Fruit fly (Drosophila melanogaster): Measurements from ENCODE around the gene sphe.

The sphe gene

dm6 chrX:16670691-16671481, 30.9 kb downstream of the sphe start:
- TF ChIP-seq CG15710 (tag; optimal IDR thresholded peaks at IDR 0.05) (no peak), D1 (tag; optimal IDR thresholded peaks at IDR 0.05) (no peak), CG34367 (tag; optimal IDR thresholded peaks at IDR 0.05) (no peak), CG14655 (GFP tag; optimal IDR thresholded peaks at IDR 0.05) (peak; percentile 7), CG13204 (GFP tag; optimal IDR thresholded peaks at IDR 0.05) (peak; percentile 75), CG4496 (GFP tag; IDR thresholded peaks at IDR 0.05) (peak; percentile 49; the same call in 1 of the 3 replicates)

dm6 chrX:16670262-16670661, 31.5 kb downstream of the sphe start:
- TF ChIP-seq D1 (tag; optimal IDR thresholded peaks at IDR 0.05) (no peak), CG8301 (tag; optimal IDR thresholded peaks at IDR 0.05) (no peak), fd96Ca (GFP tag; IDR thresholded peaks at IDR 0.05) (no peak), CG12605 (GFP tag; IDR thresholded peaks at IDR 0.05) (no peak), gl (tag; optimal IDR thresholded peaks at IDR 0.05) (no peak), Pif1A (GFP tag; optimal IDR thresholded peaks at IDR 0.05) (peak; percentile 5)

- TF ChIP-seq CG8159 (tag; optimal IDR thresholded peaks at IDR 0.05) (no peak), CG4496 (GFP tag; IDR thresholded peaks at IDR 0.05) (0 out of 3 replicates have a peak, but pooled peaks have one; percentile 49)
Measured at dm6 chrX:16669849-16670248, 31.9 kb downstream of the sphe start.

- no peak for TF ChIP-seq rn (GFP tag; IDR thresholded peaks at IDR 0.05)
- TF ChIP-seq EcR (GFP tag; optimal IDR thresholded peaks at IDR 0.05): no peak
- no peak for TF ChIP-seq CG9948 (tag; optimal IDR thresholded peaks at IDR 0.05)
- no peak for TF ChIP-seq CG12605 (GFP tag; IDR thresholded peaks at IDR 0.05)
- TF ChIP-seq CG32121 (GFP tag; IDR thresholded peaks at IDR 0.05): no peak
- no peak for TF ChIP-seq Pif1A (GFP tag; optimal IDR thresholded peaks at IDR 0.05)
- TF ChIP-seq CG13204 (GFP tag; optimal IDR thresholded peaks at IDR 0.05): no peak
- peak; percentile 17 for TF ChIP-seq CG15710 (tag; optimal IDR thresholded peaks at IDR 0.05)
- no peak for TF ChIP-seq CG17806 (tag; optimal IDR thresholded peaks at IDR 0.05)
- no peak for TF ChIP-seq Pif1B (GFP tag; optimal IDR thresholded peaks at IDR 0.05)
- TF ChIP-seq fd96Ca (GFP tag; IDR thresholded peaks at IDR 0.05): no peak
- no peak for TF ChIP-seq D1 (tag; optimal IDR thresholded peaks at IDR 0.05)
- no peak for TF ChIP-seq Ets98B (GFP tag; IDR thresholded peaks at IDR 0.05)
- no peak for TF ChIP-seq gl (tag; optimal IDR thresholded peaks at IDR 0.05)
- TF ChIP-seq CG14655 (GFP tag; optimal IDR thresholded peaks at IDR 0.05): no peak
- TF ChIP-seq Snoo (tag; optimal IDR thresholded peaks at IDR 0.05): no peak
- peak; percentile 7 for TF ChIP-seq CG8159 (tag; optimal IDR thresholded peaks at IDR 0.05)
- no peak for TF ChIP-seq CG4496 (GFP tag; IDR thresholded peaks at IDR 0.05)
Measured at dm6 chrX:16664405-16665064, 37.2 kb downstream of the sphe start, which contains the start of gene CG15865. Gene CG15865, minus strand, starts transcription at chrX:16664455.

- no peak for TF ChIP-seq CG34367 (tag; optimal IDR thresholded peaks at IDR 0.05)
- TF ChIP-seq D1 (tag; optimal IDR thresholded peaks at IDR 0.05): no peak
- no peak for TF ChIP-seq Ets98B (GFP tag; IDR thresholded peaks at IDR 0.05)
- TF ChIP-seq CG4496 (GFP tag; IDR thresholded peaks at IDR 0.05): no peak
- no peak for TF ChIP-seq EcR (GFP tag; optimal IDR thresholded peaks at IDR 0.05)
- no peak for TF ChIP-seq CG32121 (GFP tag; IDR thresholded peaks at IDR 0.05)
- no peak for TF ChIP-seq CG12605 (GFP tag; IDR thresholded peaks at IDR 0.05)
- TF ChIP-seq Pif1A (GFP tag; optimal IDR thresholded peaks at IDR 0.05): no peak
- no peak for TF ChIP-seq Snoo (tag; optimal IDR thresholded peaks at IDR 0.05)
- TF ChIP-seq CG17806 (tag; optimal IDR thresholded peaks at IDR 0.05): no peak
- TF ChIP-seq CG14655 (GFP tag; optimal IDR thresholded peaks at IDR 0.05): no peak
- TF ChIP-seq CG8159 (tag; optimal IDR thresholded peaks at IDR 0.05): no peak
- no peak for TF ChIP-seq Pif1B (GFP tag; optimal IDR thresholded peaks at IDR 0.05)
- no peak for TF ChIP-seq CG15710 (tag; optimal IDR thresholded peaks at IDR 0.05)
- TF ChIP-seq gl (tag; optimal IDR thresholded peaks at IDR 0.05): no peak
- TF ChIP-seq CG8301 (tag; optimal IDR thresholded peaks at IDR 0.05): no peak
- no peak for TF ChIP-seq fd96Ca (GFP tag; IDR thresholded peaks at IDR 0.05)
- TF ChIP-seq CG13204 (GFP tag; optimal IDR thresholded peaks at IDR 0.05): no peak
- no peak for TF ChIP-seq rn (GFP tag; IDR thresholded peaks at IDR 0.05)
- TF ChIP-seq CG9948 (tag; optimal IDR thresholded peaks at IDR 0.05): no peak
Measured at dm6 chrX:16660632-16661031, 41.1 kb downstream of the sphe start.

- TF ChIP-seq CG15710 (tag; optimal IDR thresholded peaks at IDR 0.05): no peak
- peak; percentile 90 for TF ChIP-seq CG13204 (GFP tag; optimal IDR thresholded peaks at IDR 0.05)
- TF ChIP-seq EcR (GFP tag; optimal IDR thresholded peaks at IDR 0.05): peak; percentile 34
- TF ChIP-seq Ets98B (GFP tag; IDR thresholded peaks at IDR 0.05): 0 out of 2 replicates have a peak, but pooled peaks have one; percentile 16
- peak; percentile 27 for TF ChIP-seq Snoo (tag; optimal IDR thresholded peaks at IDR 0.05)
Measured at dm6 chrX:16655724-16656235, 46.0 kb downstream of the sphe start.
